Fruit fly (Drosophila melanogaster) whole organism, embryonic: ENCODE data around the gene Coq7.

Source experiments
- Awh ChIP-seq: fragments of 200-800 bp; sonication (Bioruptor generic); IDR thresholded peaks from 2 replicates; pipeline ENCODE4, ENCODE4 v1.3.6; 2022; ENCODE audit warnings: missing biosample characterization, missing genetic modification characterization
- Bteb2 ChIP-seq: fragments of 200-800 bp; sonication (Bioruptor generic); optimal IDR thresholded peaks from 2 replicates; lab custom pipeline; 2016; ENCODE audit warnings: missing biosample characterization, missing genetic modification characterization
- CG10147 ChIP-seq: fragments of 200-800 bp; sonication (Bioruptor generic); optimal IDR thresholded peaks from 2 replicates; lab custom pipeline; 2019; ENCODE audit warnings: missing biosample characterization, mild to moderate bottlenecking, missing genetic modification characterization, moderate library complexity
- CG13287 ChIP-seq: fragments of 200-800 bp; sonication (Bioruptor generic); IDR thresholded peaks from 2 replicates; pipeline ENCODE4 v1.3.6; 2022; ENCODE audit warnings: missing biosample characterization, missing genetic modification characterization; ENCODE audit not compliant: partially characterized antibody
- CG17328 ChIP-seq: fragments of 200-800 bp; sonication (Bioruptor generic); IDR thresholded peaks from 2 replicates; pipeline ENCODE4 v1.3.6; 2022; ENCODE audit warnings: missing biosample characterization, missing genetic modification characterization
- CG17612 ChIP-seq: fragments of 200-800 bp; sonication (Bioruptor generic); IDR thresholded peaks from 2 replicates; pipeline ENCODE4 v1.3.6; 2022; ENCODE audit warnings: missing biosample characterization, missing genetic modification characterization
- CG17802 ChIP-seq: fragments of 200-800 bp; sonication (Bioruptor generic); optimal IDR thresholded peaks from 2 replicates; lab custom pipeline; 2018; ENCODE audit warnings: missing biosample characterization, mild to moderate bottlenecking, missing genetic modification characterization, moderate library complexity
- CG2129 ChIP-seq: fragments of 200-800 bp; sonication (Bioruptor generic); IDR thresholded peaks from 2 replicates; pipeline ENCODE4 v1.3.6; 2022; ENCODE audit warnings: missing biosample characterization, missing genetic modification characterization; ENCODE audit not compliant: partially characterized antibody
- CG31441 ChIP-seq: fragments of 200-800 bp; sonication (Bioruptor generic); IDR thresholded peaks from 2 replicates; pipeline ENCODE4 v1.3.6; 2022; ENCODE audit warnings: missing biosample characterization, missing genetic modification characterization
- CG3726 ChIP-seq: fragments of 200-800 bp; sonication (Bioruptor generic); IDR thresholded peaks from 3 replicates; pipeline ENCODE4, ENCODE4 v1.3.6; 2022; ENCODE audit warnings: missing biosample characterization, missing genetic modification characterization
- CG4360 ChIP-seq: fragments of 200-800 bp; sonication (Bioruptor generic); IDR thresholded peaks from 2 replicates; pipeline ENCODE4 v1.3.6; 2022; ENCODE audit warnings: missing biosample characterization, missing genetic modification characterization
- CG4854 ChIP-seq: fragments of 200-800 bp; sonication (Bioruptor generic); optimal IDR thresholded peaks from 2 replicates; lab custom pipeline; 2016; ENCODE audit warnings: missing biosample characterization, missing genetic modification characterization, inconsistent platforms
- CG6254 ChIP-seq: fragments of 200-800 bp; sonication (Bioruptor generic); optimal IDR thresholded peaks from 3 replicates; lab custom pipeline; 2017; ENCODE audit warnings: mild to moderate bottlenecking, missing biosample characterization, missing genetic modification reagents, missing genetic modification characterization
- CG7745 ChIP-seq: fragments of 200-800 bp; sonication (Bioruptor generic); optimal IDR thresholded peaks from 2 replicates; lab custom pipeline; 2018; ENCODE audit warnings: missing biosample characterization, mild to moderate bottlenecking, missing genetic modification characterization, moderate library complexity
- CG9876 ChIP-seq: fragments of 200-800 bp; sonication (Bioruptor generic); optimal IDR thresholded peaks from 2 replicates; lab custom pipeline; 2016; ENCODE audit warnings: missing biosample characterization, missing genetic modification characterization
- CG9932 ChIP-seq: fragments of 200-800 bp; sonication (Bioruptor generic); IDR thresholded peaks from 2 replicates; pipeline ENCODE4 v1.3.6; 2022; ENCODE audit warnings: missing biosample characterization, missing genetic modification characterization
- CrebB ChIP-seq: fragments of 200-800 bp; sonication (Bioruptor generic); optimal IDR thresholded peaks from 3 replicates; lab custom pipeline; 2018; ENCODE audit warnings: missing biosample characterization, mild to moderate bottlenecking, missing genetic modification characterization
- Eip74EF ChIP-seq, 2 experiments: fragments of 200-800 bp in 1 of 2; fragments of >200 bp in 1 of 2; sonication (Bioruptor generic) in 1 of 2; optimal IDR thresholded peaks; 2 replicates each; lab custom pipeline; 2017 to 2019; ENCODE audit warnings: missing biosample characterization in 2 of 2, missing genetic modification characterization in 2 of 2, mild to moderate bottlenecking in 1 of 2, moderate library complexity in 1 of 2
- Hey ChIP-seq: fragments of 200-800 bp; sonication (Bioruptor generic); optimal IDR thresholded peaks from 3 replicates; lab custom pipeline; 2018; ENCODE audit warnings: missing biosample characterization, mild to moderate bottlenecking, missing genetic modification characterization
- Hsf ChIP-seq: fragments of 200-800 bp; sonication (Bioruptor generic); optimal IDR thresholded peaks from 3 replicates; lab custom pipeline; 2016; ENCODE audit warnings: missing biosample characterization, missing genetic modification characterization
- Jarid2 ChIP-seq: fragments of 200-800 bp; sonication (Bioruptor generic); optimal IDR thresholded peaks from 3 replicates; lab custom pipeline; 2017; ENCODE audit warnings: mild to moderate bottlenecking, missing biosample characterization, missing genetic modification reagents, missing genetic modification characterization
- Myb ChIP-seq: fragments of 200-800 bp; sonication (Bioruptor generic); optimal IDR thresholded peaks from 2 replicates; lab custom pipeline; 2016; ENCODE audit warnings: missing biosample characterization, missing genetic modification characterization
- Oli ChIP-seq: fragments of 200-800 bp; sonication (Bioruptor generic); optimal IDR thresholded peaks from 2 replicates; lab custom pipeline; 2018; ENCODE audit warnings: missing biosample characterization, mild to moderate bottlenecking, missing genetic modification characterization, moderate library complexity
- Rfx ChIP-seq: fragments of 200-800 bp; sonication (Bioruptor generic); IDR thresholded peaks from 2 replicates; pipeline ENCODE4 v1.3.6; 2022; ENCODE audit warnings: missing biosample characterization, missing genetic modification characterization
- Side ChIP-seq: fragments of 200-800 bp; sonication (Bioruptor generic); optimal IDR thresholded peaks from 2 replicates; lab custom pipeline; 2016; ENCODE audit warnings: missing biosample characterization, missing genetic modification characterization
- Taf1 ChIP-seq: fragments of 200-800 bp; sonication (Bioruptor generic); IDR thresholded peaks from 2 replicates; pipeline ENCODE4 v1.3.6; 2022; ENCODE audit warnings: missing biosample characterization, missing genetic modification characterization
- cas ChIP-seq: fragments of 200-800 bp; sonication (Bioruptor generic); IDR thresholded peaks from 2 replicates; pipeline ENCODE4 v1.3.6; 2022; ENCODE audit warnings: missing biosample characterization, missing genetic modification characterization
- cato ChIP-seq: fragments of 200-800 bp; sonication (Bioruptor generic); optimal IDR thresholded peaks from 2 replicates; lab custom pipeline; 2016; ENCODE audit warnings: missing biosample characterization, missing genetic modification characterization, borderline replicate concordance
- caup ChIP-seq: fragments of 200-800 bp; sonication (Bioruptor generic); optimal IDR thresholded peaks from 3 replicates; lab custom pipeline; 2017; ENCODE audit warnings: missing biosample characterization, mild to moderate bottlenecking, missing genetic modification characterization, moderate library complexity; ENCODE audit not compliant: severe bottlenecking
- corto ChIP-seq: fragments of 200-800 bp; sonication (Bioruptor generic); optimal IDR thresholded peaks from 2 replicates; lab custom pipeline; 2016; ENCODE audit warnings: missing biosample characterization, mild to moderate bottlenecking, missing genetic modification characterization, moderate library complexity
- dati ChIP-seq: fragments of 200-800 bp; sonication (Bioruptor generic); IDR thresholded peaks from 2 replicates; pipeline ENCODE4 v1.3.6; 2022; ENCODE audit warnings: missing biosample characterization, missing genetic modification characterization
- dmrt11E ChIP-seq: fragments of 200-800 bp; sonication (Bioruptor generic); optimal IDR thresholded peaks from 3 replicates; lab custom pipeline; 2018; ENCODE audit warnings: missing biosample characterization, mild to moderate bottlenecking, missing genetic modification characterization, moderate library complexity
- dpn ChIP-seq, 2 experiments: fragments of 200-800 bp; sonication (Bioruptor generic); optimal IDR thresholded peaks; 3 replicates each; lab custom pipeline; 2016; ENCODE audit warnings: missing biosample characterization in 2 of 2, missing genetic modification characterization in 2 of 2
- en ChIP-seq: fragments of 200-800 bp; sonication (Bioruptor generic); optimal IDR thresholded peaks from 2 replicates; lab custom pipeline; 2016; ENCODE audit warnings: missing biosample characterization, missing genetic modification characterization
- gcm ChIP-seq: fragments of 200-800 bp; sonication (Bioruptor generic); optimal IDR thresholded peaks from 2 replicates; lab custom pipeline; 2019; ENCODE audit warnings: missing biosample characterization, mild to moderate bottlenecking, missing genetic modification characterization, moderate library complexity
- gt ChIP-seq: fragments of 200-800 bp; sonication (Bioruptor generic); IDR thresholded peaks from 2 replicates; pipeline ENCODE4 v1.3.6; 2022; ENCODE audit warnings: missing biosample characterization, missing genetic modification characterization
- hbn ChIP-seq: fragments of 200-800 bp; sonication (Bioruptor generic); IDR thresholded peaks from 2 replicates; pipeline ENCODE4 v1.3.6; 2022; ENCODE audit warnings: missing biosample characterization, missing genetic modification characterization; ENCODE audit not compliant: partially characterized antibody
- hth ChIP-seq: fragments of >200 bp; optimal IDR thresholded peaks from 2 replicates; lab custom pipeline; 2017; ENCODE audit warnings: inconsistent platforms
- insv ChIP-seq, 2 experiments: fragments of 200-800 bp; sonication (Bioruptor generic); optimal IDR thresholded peaks; 3 replicates each; lab custom pipeline; 2016 to 2018; ENCODE audit warnings: missing biosample characterization in 2 of 2, missing genetic modification characterization in 2 of 2
- onecut ChIP-seq: fragments of 200-800 bp; sonication (Bioruptor generic); IDR thresholded peaks from 2 replicates; pipeline ENCODE4 v1.3.6; 2022; ENCODE audit warnings: missing biosample characterization, missing genetic modification characterization
- phol ChIP-seq: fragments of 200-800 bp; sonication (Bioruptor generic); optimal IDR thresholded peaks from 3 replicates; lab custom pipeline; 2018; ENCODE audit warnings: missing biosample characterization, mild to moderate bottlenecking, missing genetic modification characterization, moderate library complexity
- prd ChIP-seq, 3 experiments: fragments of >200 bp in 2 of 3; fragments of 200-800 bp in 1 of 3; sonication (Bioruptor generic) in 1 of 3; optimal IDR thresholded peaks in 2 of 3; IDR thresholded peaks in 1 of 3; 2 replicates in 2 of 3; 3 replicates in 1 of 3; pipeline versions ENCODE4 v1.3.6 to Lab custom; 2017 to 2022; ENCODE audit warnings: missing biosample characterization in 1 of 3, missing genetic modification characterization in 1 of 3
- pros ChIP-seq: fragments of 200-800 bp; sonication (Bioruptor generic); optimal IDR thresholded peaks from 3 replicates; lab custom pipeline; 2019; ENCODE audit warnings: missing biosample characterization, mild to moderate bottlenecking, missing genetic modification characterization, moderate library complexity
- psq ChIP-seq: fragments of 200-800 bp; sonication (Bioruptor generic); optimal IDR thresholded peaks from 2 replicates; lab custom pipeline; 2017; ENCODE audit warnings: missing biosample characterization, missing genetic modification characterization
- salm ChIP-seq: fragments of 200-800 bp; sonication (Bioruptor generic); optimal IDR thresholded peaks from 2 replicates; lab custom pipeline; 2018; ENCODE audit warnings: missing biosample characterization, mild to moderate bottlenecking, missing genetic modification characterization
- schlank ChIP-seq: fragments of 200-800 bp; sonication (Bioruptor generic); optimal IDR thresholded peaks from 2 replicates; lab custom pipeline; 2018; ENCODE audit warnings: missing biosample characterization, mild to moderate bottlenecking, missing genetic modification characterization
- sens-2 ChIP-seq: fragments of 200-800 bp; sonication (Bioruptor generic); IDR thresholded peaks from 2 replicates; pipeline ENCODE4 v1.3.6; 2022; ENCODE audit warnings: missing biosample characterization, missing genetic modification characterization
- so ChIP-seq: fragments of 200-800 bp; sonication (Bioruptor generic); IDR thresholded peaks from 3 replicates; pipeline ENCODE4 v1.3.6; 2022; ENCODE audit warnings: missing biosample characterization, missing genetic modification characterization
- ssp ChIP-seq: fragments of 200-800 bp; sonication (Bioruptor generic); IDR thresholded peaks from 2 replicates; pipeline ENCODE4 v1.3.6; 2022; ENCODE audit warnings: missing biosample characterization, missing genetic modification characterization
- trh ChIP-seq: fragments of 200-800 bp; sonication (Bioruptor generic); optimal IDR thresholded peaks from 2 replicates; lab custom pipeline; 2016; ENCODE audit warnings: missing biosample characterization, missing genetic modification characterization

Gene Coq7

DNA sequence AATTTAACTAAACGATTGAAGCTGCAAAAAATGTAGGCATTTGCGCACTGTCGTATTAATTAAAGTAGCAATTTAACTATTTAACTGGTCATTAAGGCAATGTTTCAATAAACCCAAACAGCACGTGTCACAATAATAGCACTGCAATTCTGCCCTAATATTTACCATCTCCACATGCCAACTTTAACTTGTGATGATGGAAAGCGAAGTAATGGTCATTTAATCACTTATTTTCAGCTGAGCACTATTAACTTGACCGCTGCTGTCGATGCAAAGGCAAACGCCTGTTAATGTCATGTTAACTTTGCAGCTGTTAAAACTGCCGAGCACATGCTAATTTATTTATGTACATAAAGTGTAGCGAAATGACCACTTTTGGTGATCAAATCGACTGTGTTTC is 23.2 kb downstream of the Coq7 start (continued):
- peak; percentile 73 for TF ChIP-seq CG31441 (GFP tag; lab: Robert Waterston, UW)
- TF ChIP-seq CG17328 (GFP tag; lab: Robert Waterston, UW): peak; percentile 88
- TF ChIP-seq CG2129 (GFP tag; lab: Robert Waterston, UW): no peak
- peak; percentile 35 for TF ChIP-seq trh (GFP tag; lab: Kevin White, UChicago)
- TF ChIP-seq Side: peak; percentile 65
- peak; percentile 72 for TF ChIP-seq salm (tag; lab: Kevin White, UChicago)
- peak; percentile 86 for TF ChIP-seq CG3726 (GFP tag; lab: Robert Waterston, UW)
- TF ChIP-seq gt (GFP tag; lab: Robert Waterston, UW): no peak
- TF ChIP-seq Myb (GFP tag; lab: Kevin White, UChicago): peak; percentile 62
- peak; percentile 82 for TF ChIP-seq Awh (GFP tag; lab: Robert Waterston, UW)
- peak; percentile 83 for TF ChIP-seq Hsf
- TF ChIP-seq onecut (GFP tag; lab: Robert Waterston, UW): peak; percentile 77
- no peak for TF ChIP-seq hth (lab: Kevin White, UChicago)
- TF ChIP-seq CG9876 (GFP tag; lab: Kevin White, UChicago): peak; percentile 61
- TF ChIP-seq so (GFP tag; lab: Robert Waterston, UW): peak; percentile 90
- peak; percentile 84 for TF ChIP-seq CG9932 (GFP tag; lab: Robert Waterston, UW)
- TF ChIP-seq Hey (tag; lab: Kevin White, UChicago): peak; percentile 53
- TF ChIP-seq cas (GFP tag; lab: Robert Waterston, UW): peak; percentile 28; the same call in 1 of the 2 replicates
- peak; percentile 51 for TF ChIP-seq Jarid2
- no peak for TF ChIP-seq hbn
- no peak for TF ChIP-seq pros (GFP tag; lab: Kevin White, UChicago)
- peak; percentile 72; the same call in 1 of the 2 replicates for TF ChIP-seq CG17612 (GFP tag; lab: Robert Waterston, UW)
- peak; percentile 77 for TF ChIP-seq Bteb2 (GFP tag; lab: Kevin White, UChicago)
- TF ChIP-seq Rfx: peak; percentile 92
- peak; percentile 70 for TF ChIP-seq Taf1
- TF ChIP-seq schlank (tag; lab: Kevin White, UChicago): peak; percentile 78
- peak; percentile 80 for TF ChIP-seq caup (GFP tag; lab: Kevin White, UChicago)
- TF ChIP-seq prd (optimal IDR thresholded peaks at IDR 0.05; lab: Kevin White, UChicago): no peak
- peak; percentile 88 for TF ChIP-seq prd (GFP tag; IDR thresholded peaks at IDR 0.05; lab: Robert Waterston, UW)
- peak; percentile 53 for TF ChIP-seq psq
- TF ChIP-seq cato (GFP tag; lab: Kevin White, UChicago): no peak
- TF ChIP-seq CG13287 (GFP tag; lab: Robert Waterston, UW): no peak
- peak; percentile 54 for TF ChIP-seq gcm (GFP tag; lab: Kevin White, UChicago)
- peak; percentile 62; the same call in 1 of the 2 replicates for TF ChIP-seq ssp
- no peak for TF ChIP-seq corto (GFP tag; lab: Kevin White, UChicago)
- TF ChIP-seq CG17802 (tag; lab: Kevin White, UChicago): peak; percentile 41
- TF ChIP-seq sens-2 (GFP tag; lab: Robert Waterston, UW): peak; percentile 75
- TF ChIP-seq dmrt11E (tag; lab: Kevin White, UChicago): peak; percentile 42
- peak; percentile 73 for TF ChIP-seq CG10147
- no peak for TF ChIP-seq CG7745 (tag; lab: Kevin White, UChicago)
- peak; percentile 75 for TF ChIP-seq dati (GFP tag; lab: Robert Waterston, UW)
- TF ChIP-seq CG4854 (GFP tag; lab: Kevin White, UChicago): peak; percentile 87
- peak; percentile 54 for TF ChIP-seq en
- TF ChIP-seq phol (tag; lab: Kevin White, UChicago): peak; percentile 75
- TF ChIP-seq Eip74EF (GFP tag; optimal IDR thresholded peaks at IDR 0.05; lab: Kevin White, UChicago): peak in 1 of 2 experiments; percentile 67
- peak; percentile 58; the same call in 1 of the 2 replicates for TF ChIP-seq CG4360 (GFP tag; lab: Robert Waterston, UW)
- TF ChIP-seq dpn (GFP tag; optimal IDR thresholded peaks at IDR 0.05; lab: Kevin White, UChicago): peak; percentile 84 to 90
- peak; percentile 76 for TF ChIP-seq CrebB
- peak; percentile 46 for TF ChIP-seq CG6254 (GFP tag; lab: Kevin White, UChicago)
- TF ChIP-seq Oli (tag; lab: Kevin White, UChicago): peak; percentile 87
- no peak for TF ChIP-seq insv (GFP tag; optimal IDR thresholded peaks at IDR 0.05; lab: Kevin White, UChicago)
